Worm (Caenorhabditis elegans) whole organism, L2 larva: Measurements from ENCODE around the gene nhr-5.

Experiments
- C34F6.9 ChIP-seq: fragments of 150-350 bp; optimal IDR thresholded peaks from 2 replicates; lab custom pipeline; 2014; ENCODE audit warnings: missing biosample characterization, missing genetic modification characterization
- R02D3.7 ChIP-seq: fragments of 150-350 bp; optimal IDR thresholded peaks from 2 replicates; lab custom pipeline; 2014; ENCODE audit warnings: missing biosample characterization, missing genetic modification characterization
- ZK546.5 ChIP-seq: sonication (generic microtip); optimal IDR thresholded peaks from 2 replicates; lab custom pipeline; 2017; ENCODE audit warnings: missing biosample characterization, missing genetic modification characterization
- alr-1 ChIP-seq: fragments of 150-350 bp; optimal IDR thresholded peaks from 2 replicates; lab custom pipeline; 2014; ENCODE audit warnings: missing biosample characterization, missing genetic modification characterization
- aly-2 ChIP-seq: fragments of 150-350 bp; optimal IDR thresholded peaks from 2 replicates; lab custom pipeline; 2014; ENCODE audit warnings: missing biosample characterization, missing genetic modification characterization
- blmp-1 ChIP-seq: sonication (generic microtip); optimal IDR thresholded peaks from 2 replicates; lab custom pipeline; 2017; ENCODE audit warnings: missing genetic modification characterization, mild to moderate bottlenecking, missing compliant biosample characterization, antibody characterized with exemption, moderate library complexity; ENCODE audit not compliant: insufficient read depth
- ceh-16 ChIP-seq: fragments of 150-350 bp; optimal IDR thresholded peaks from 2 replicates; lab custom pipeline; 2014; ENCODE audit warnings: missing biosample characterization, missing genetic modification characterization
- ceh-82 ChIP-seq: fragments of 150-350 bp; optimal IDR thresholded peaks from 2 replicates; lab custom pipeline; 2014; ENCODE audit warnings: missing biosample characterization, missing genetic modification characterization
- crh-2 ChIP-seq: sonication (generic microtip); optimal IDR thresholded peaks from 2 replicates; lab custom pipeline; 2017; ENCODE audit warnings: missing biosample characterization, missing genetic modification characterization
- egl-27 ChIP-seq: sonication (generic microtip); optimal IDR thresholded peaks from 3 replicates; lab custom pipeline; 2017; ENCODE audit warnings: missing biosample characterization, missing genetic modification reagents, missing genetic modification characterization
- elt-1 ChIP-seq: fragments of 150-350 bp; optimal IDR thresholded peaks from 2 replicates; lab custom pipeline; 2014; ENCODE audit warnings: missing biosample characterization, missing genetic modification characterization
- elt-3 ChIP-seq: sonication (generic microtip); optimal IDR thresholded peaks from 2 replicates; lab custom pipeline; 2017; ENCODE audit warnings: missing biosample characterization, missing genetic modification characterization
- fos-1 ChIP-seq: fragments of 150-350 bp; optimal IDR thresholded peaks from 2 replicates; lab custom pipeline; 2014; ENCODE audit warnings: missing biosample characterization, missing genetic modification characterization
- gmeb-1 ChIP-seq: fragments of 150-350 bp; optimal IDR thresholded peaks from 2 replicates; lab custom pipeline; 2014; ENCODE audit warnings: missing biosample characterization, missing genetic modification characterization
- lin-13 ChIP-seq: fragments of 150-350 bp; optimal IDR thresholded peaks from 2 replicates; lab custom pipeline; 2014; ENCODE audit warnings: missing biosample characterization, missing genetic modification reagents, missing genetic modification characterization
- lin-39 ChIP-seq: fragments of 150-350 bp; optimal IDR thresholded peaks from 2 replicates; lab custom pipeline; 2014; ENCODE audit warnings: missing biosample characterization, missing genetic modification reagents, missing genetic modification characterization
- lsy-2 ChIP-seq, 2 experiments: fragments of 150-350 bp in 1 of 2; sonication (generic microtip) in 1 of 2; optimal IDR thresholded peaks; 2 replicates each; lab custom pipeline; 2014 to 2017; ENCODE audit warnings: missing biosample characterization in 2 of 2, missing genetic modification characterization in 2 of 2
- mab-5 ChIP-seq: fragments of 150-350 bp; optimal IDR thresholded peaks from 2 replicates; lab custom pipeline; 2014; ENCODE audit warnings: missing biosample characterization, missing genetic modification characterization
- mbf-1 ChIP-seq: sonication (generic microtip); optimal IDR thresholded peaks from 2 replicates; lab custom pipeline; 2017; ENCODE audit warnings: missing biosample characterization, missing genetic modification characterization
- nhr-10 ChIP-seq: sonication (generic microtip); optimal IDR thresholded peaks from 2 replicates; lab custom pipeline; 2017; ENCODE audit warnings: missing biosample characterization, missing genetic modification characterization
- nhr-11 ChIP-seq: fragments of 150-350 bp; optimal IDR thresholded peaks from 2 replicates; lab custom pipeline; 2014; ENCODE audit warnings: missing biosample characterization, missing genetic modification characterization
- nhr-21 ChIP-seq: fragments of 150-350 bp; optimal IDR thresholded peaks from 2 replicates; lab custom pipeline; 2014; ENCODE audit warnings: missing biosample characterization, missing genetic modification characterization
- nhr-25 ChIP-seq: fragments of 150-350 bp; sonication (generic microtip); optimal IDR thresholded peaks from 3 replicates; lab custom pipeline; 2014; ENCODE audit warnings: missing biosample characterization, missing genetic modification characterization
- nhr-77 ChIP-seq: fragments of 150-350 bp; optimal IDR thresholded peaks from 2 replicates; lab custom pipeline; 2014; ENCODE audit warnings: missing biosample characterization, missing genetic modification characterization
- peb-1 ChIP-seq: fragments of 150-350 bp; optimal IDR thresholded peaks from 2 replicates; lab custom pipeline; 2014; ENCODE audit warnings: missing biosample characterization, missing genetic modification characterization
- sem-4 ChIP-seq: fragments of 150-350 bp; optimal IDR thresholded peaks from 2 replicates; lab custom pipeline; 2014; ENCODE audit warnings: missing biosample characterization, missing genetic modification reagents, missing genetic modification characterization
- sma-3 ChIP-seq: sonication (generic microtip); optimal IDR thresholded peaks from 2 replicates; lab custom pipeline; 2016; ENCODE audit warnings: missing genetic modification reagents, missing genetic modification characterization, missing compliant biosample characterization
- sma-9 ChIP-seq, 2 experiments: fragments of 150-350 bp in 1 of 2; sonication (generic microtip) in 1 of 2; optimal IDR thresholded peaks; 2 replicates each; lab custom pipeline; 2014 to 2016; ENCODE audit warnings: missing genetic modification characterization in 2 of 2, mild to moderate bottlenecking in 1 of 2, missing biosample characterization in 1 of 2, missing compliant biosample characterization in 1 of 2, missing genetic modification reagents in 1 of 2, moderate library complexity in 1 of 2
- unc-39 ChIP-seq: fragments of 150-350 bp; optimal IDR thresholded peaks from 2 replicates; lab custom pipeline; 2014; ENCODE audit warnings: missing biosample characterization, missing genetic modification characterization
- unc-55 ChIP-seq: fragments of 150-350 bp; sonication (generic microtip); optimal IDR thresholded peaks from 3 replicates; lab custom pipeline; 2014; ENCODE audit warnings: missing biosample characterization, missing genetic modification reagents, missing genetic modification characterization
- unc-62 ChIP-seq: fragments of 150-350 bp; optimal IDR thresholded peaks from 2 replicates; lab custom pipeline; 2014; ENCODE audit warnings: missing biosample characterization, missing genetic modification reagents, missing genetic modification characterization
- zag-1 ChIP-seq: fragments of 150-350 bp; optimal IDR thresholded peaks from 2 replicates; lab custom pipeline; 2014; ENCODE audit warnings: missing biosample characterization, missing genetic modification characterization
- ztf-1 ChIP-seq: fragments of 200-800 bp; sonication (Bioruptor generic); conservative IDR thresholded peaks from 2 replicates; pipeline ENCODE4 v1.3.6; 2022; ENCODE audit warnings: missing genetic modification characterization, missing compliant biosample characterization
- ztf-11 ChIP-seq: sonication (generic microtip); optimal IDR thresholded peaks from 2 replicates; lab custom pipeline; 2017; ENCODE audit warnings: missing biosample characterization, missing genetic modification characterization
- ztf-4 ChIP-seq: fragments of 150-350 bp; optimal IDR thresholded peaks from 2 replicates; lab custom pipeline; 2014; ENCODE audit warnings: missing biosample characterization, missing genetic modification characterization

The nhr-5 gene

DNA sequence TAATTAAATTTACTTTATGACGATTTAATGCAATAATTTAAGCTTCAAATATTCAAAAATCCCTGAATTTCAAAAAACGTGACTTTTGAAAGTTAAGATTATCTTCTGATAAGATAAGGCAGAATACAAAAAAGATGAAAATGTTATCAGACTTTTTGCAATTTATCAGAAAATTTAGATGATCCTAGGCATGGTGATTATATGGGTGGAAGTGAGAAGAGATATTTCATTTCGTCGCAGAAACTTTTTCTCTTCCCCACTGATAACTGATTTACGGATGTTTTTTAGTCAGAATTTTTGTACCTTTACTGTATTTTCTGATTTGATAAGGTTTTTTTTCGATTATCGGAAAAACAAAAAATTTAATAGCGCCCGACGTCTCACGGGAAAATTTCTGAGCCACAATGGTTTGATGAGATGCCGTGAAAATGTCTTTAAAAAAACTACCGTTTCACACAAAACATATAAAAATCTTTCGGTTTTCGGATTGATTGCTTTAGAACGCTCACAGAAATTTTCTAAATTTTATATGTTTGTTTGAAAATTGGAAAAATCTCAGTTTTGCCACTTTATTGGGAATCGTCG is 4.7 kb upstream of the nhr-5 start (continued):
- TF ChIP-seq ceh-82 (tag; lab: Kevin White, UChicago) (no peak), nhr-21 (tag; lab: Kevin White, UChicago) (peak; percentile 4), ceh-16 (tag; lab: Kevin White, UChicago) (no peak), gmeb-1 (tag; lab: Kevin White, UChicago) (peak; percentile 34), ztf-4 (tag; lab: Kevin White, UChicago) (no peak), zag-1 (tag; lab: Kevin White, UChicago) (no peak), unc-55 (GFP tag; lab: Kevin White, UChicago) (no peak)

ce11 chrIV:15398643-15399042 is 1.4 kb upstream of the nhr-5 start:
- peak; percentile 73 for TF ChIP-seq sma-3 (GFP tag; lab: Kevin White, UChicago)
- TF ChIP-seq C34F6.9 (tag; lab: Kevin White, UChicago), result no peak
- TF ChIP-seq blmp-1 (tag; lab: Kevin White, UChicago), result peak; percentile 73
- no peak for TF ChIP-seq nhr-77
- no peak for TF ChIP-seq ztf-1 (GFP tag; lab: Robert Waterston, UW)
- TF ChIP-seq elt-3 (tag; lab: Kevin White, UChicago), result no peak
- peak; percentile 25 for TF ChIP-seq fos-1
- TF ChIP-seq lin-13 (GFP tag; lab: Kevin White, UChicago), result no peak
- TF ChIP-seq gmeb-1 (tag; lab: Kevin White, UChicago), result peak; percentile 69
- peak in 1 of 2 experiments; percentile 42 for TF ChIP-seq lsy-2 (tag; optimal IDR thresholded peaks at IDR 0.05; lab: Kevin White, UChicago)
- peak; percentile 83 for TF ChIP-seq nhr-21 (tag; lab: Kevin White, UChicago)
- no peak for TF ChIP-seq ztf-11
- no peak for TF ChIP-seq aly-2
- no peak for TF ChIP-seq alr-1 (tag; lab: Kevin White, UChicago)
- peak; percentile 62 for TF ChIP-seq sma-9 (GFP tag; optimal IDR thresholded peaks at IDR 0.05; lab: Kevin White, UChicago)
- TF ChIP-seq sma-9 (tag; optimal IDR thresholded peaks at IDR 0.05; lab: Kevin White, UChicago), result no peak
- no peak for TF ChIP-seq peb-1 (tag; lab: Kevin White, UChicago)
- TF ChIP-seq R02D3.7 (tag; lab: Kevin White, UChicago), result no peak
- no peak for TF ChIP-seq elt-1 (tag; lab: Kevin White, UChicago)
- TF ChIP-seq nhr-25, result peak; percentile 86
- no peak for TF ChIP-seq sem-4 (tag; lab: Kevin White, UChicago)
- peak; percentile 33 for TF ChIP-seq crh-2
- TF ChIP-seq mab-5, result no peak
- peak; percentile 56 for TF ChIP-seq egl-27 (tag; lab: Kevin White, UChicago)
- TF ChIP-seq nhr-11 (tag; lab: Kevin White, UChicago), result no peak

DNA sequence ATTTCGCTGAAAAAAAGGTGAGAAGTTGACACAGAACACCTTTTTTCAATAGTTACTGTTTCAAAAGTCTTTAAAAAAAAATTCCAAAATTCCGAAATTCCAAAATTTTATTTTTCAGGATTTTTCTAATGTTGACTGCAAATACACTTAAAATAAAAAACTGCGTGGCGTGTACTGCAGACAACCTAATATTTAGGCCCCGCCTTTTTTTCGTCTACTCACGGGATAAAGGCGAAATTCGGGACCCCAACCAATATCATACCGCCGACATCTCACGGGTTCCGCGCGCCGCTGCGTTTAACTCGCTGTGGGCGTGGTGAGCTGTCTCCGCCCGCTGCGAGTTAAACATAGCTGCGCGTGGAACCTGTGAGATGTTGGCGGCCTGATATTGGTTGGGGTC is 2.5 kb downstream of the nhr-5 start:
- TF ChIP-seq gmeb-1 (tag; lab: Kevin White, UChicago) (no peak), nhr-77 (no peak), nhr-25 (no peak), crh-2 (no peak), mbf-1 (tag; lab: Kevin White, UChicago) (no peak), peb-1 (tag; lab: Kevin White, UChicago) (no peak), blmp-1 (tag; lab: Kevin White, UChicago) (no peak), nhr-21 (tag; lab: Kevin White, UChicago) (no peak), lsy-2 (tag; optimal IDR thresholded peaks at IDR 0.05; lab: Kevin White, UChicago) (no peak), R02D3.7 (tag; lab: Kevin White, UChicago) (no peak), alr-1 (tag; lab: Kevin White, UChicago) (no peak), aly-2 (no peak), ZK546.5 (no peak), nhr-10 (tag; lab: Kevin White, UChicago) (no peak), sma-3 (GFP tag; lab: Kevin White, UChicago) (no peak), ceh-16 (tag; lab: Kevin White, UChicago) (no peak), unc-62 (GFP tag; lab: Kevin White, UChicago) (no peak), lin-39 (tag; lab: Kevin White, UChicago) (no peak), ztf-4 (tag; lab: Kevin White, UChicago) (no peak), unc-39 (tag; lab: Kevin White, UChicago) (no peak)

ce11 chrIV:15433805-15434204 is 33.7 kb downstream of the nhr-5 start:
- peak; percentile 52 for TF ChIP-seq nhr-25
- no peak for TF ChIP-seq R02D3.7 (tag; lab: Kevin White, UChicago)
